Comparison of ENCODE assay signal across 1 worm cellular context in genomic region chrII:5346350-5346749, ce11.
TF ChIP-seq lines count a peak whose summit lies in the region.

No protein-coding gene starts in this region.

TF ChIP-seq in whole organism, L4 larva, 104 proteins besides CTCF, POLR2A, EP300 and RAD21 (continued from another document):
- TF ChIP-seq nhr-48 (tag; optimal IDR thresholded peaks at IDR 0.05; lab: Kevin White, UChicago) (peak; percentile 0), T26A8.4 (GFP tag; IDR thresholded peaks at IDR 0.05; lab: Robert Waterston, UW) (peak; percentile 97), aha-1 (tag; lab: Kevin White, UChicago) (peak; percentile 63), ctbp-1 (GFP tag; IDR thresholded peaks at IDR 0.05; lab: Robert Waterston, UW) (peak; percentile 95), hlh-30 (tag; optimal IDR thresholded peaks at IDR 0.05; lab: Kevin White, UChicago; ENCODE audit: insufficient read depth) (peak; percentile 8), madf-5 (GFP tag; IDR thresholded peaks at IDR 0.05; lab: Robert Waterston, UW) (peak in 1 of 2 experiments; percentile 86; a peak in 2 of 4 replicates), hif-1 (tag; optimal IDR thresholded peaks at IDR 0.05; lab: Kevin White, UChicago) (peak in 1 of 2 experiments; percentile 12), nhr-28 (tag; optimal IDR thresholded peaks at IDR 0.05; lab: Kevin White, UChicago) (peak; percentile 48), lin-38 (GFP tag; IDR thresholded peaks at IDR 0.05; lab: Robert Waterston, UW) (peak; percentile 99), nhr-41 (GFP tag; IDR thresholded peaks at IDR 0.05; lab: Robert Waterston, UW) (peak; percentile 56; the same call in 1 of the 2 replicates), duxl-1 (tag; optimal IDR thresholded peaks at IDR 0.05; lab: Kevin White, UChicago; ENCODE audit: poor library complexity) (peak; percentile 43), madf-9 (GFP tag; conservative IDR thresholded peaks at IDR 0.05; lab: Robert Waterston, UW) (peak; percentile 72), ceh-44 (GFP tag; IDR thresholded peaks at IDR 0.05; lab: Robert Waterston, UW) (peak; percentile 84), lim-7 (GFP tag; IDR thresholded peaks at IDR 0.05; lab: Robert Waterston, UW) (peak; percentile 59), mes-2 (tag; optimal IDR thresholded peaks at IDR 0.05; lab: Kevin White, UChicago; ENCODE audit: poor library complexity, severe bottlenecking) (peak; percentile 85), php-3 (GFP tag; IDR thresholded peaks at IDR 0.05; lab: Robert Waterston, UW) (peak; percentile 92), set-16 (GFP tag; IDR thresholded peaks at IDR 0.05; lab: Robert Waterston, UW) (peak; percentile 65; the same call in 1 of the 2 replicates), unc-130 (GFP tag; optimal IDR thresholded peaks at IDR 0.05; lab: Kevin White, UChicago) (peak; percentile 15), tra-1 (GFP tag; IDR thresholded peaks at IDR 0.05; lab: Robert Waterston, UW) (peak; percentile 88), hmg-1.1 (GFP tag; IDR thresholded peaks at IDR 0.05; lab: Robert Waterston, UW) (peak; percentile 94), dmd-9 (GFP tag; IDR thresholded peaks at IDR 0.05; lab: Robert Waterston, UW) (peak; percentile 85; the same call in 1 of the 2 replicates), Y48G9A.11 (GFP tag; IDR thresholded peaks at IDR 0.05; lab: Robert Waterston, UW) (peak; percentile 86), D1046.2 (GFP tag; IDR thresholded peaks at IDR 0.05; lab: Robert Waterston, UW) (peak; percentile 83; the same call in 1 of the 2 replicates), mdt-29 (GFP tag; IDR thresholded peaks at IDR 0.05; lab: Robert Waterston, UW) (peak; percentile 67; the same call in 1 of the 2 replicates), saeg-2 (GFP tag; IDR thresholded peaks at IDR 0.05; lab: Robert Waterston, UW) (peak; percentile 90)
